Fruit fly (Drosophila melanogaster) whole organism, larva: Measurements from ENCODE around the gene Cyp318a1.

ENCODE experiments used
- noc ChIP-seq: fragments of 200-800 bp; sonication (Bioruptor generic); optimal IDR thresholded peaks from 3 replicates; lab custom pipeline; 2019; ENCODE audit warnings: missing biosample characterization, mild to moderate bottlenecking, missing genetic modification characterization, moderate library complexity

Cyp318a1 gene

dm6 chrX:12072718-12073117 lies 40.3 kb downstream of the Cyp318a1 start, which contains the start of gene moon:
TSS of gene moon (minus strand) at chrX:12072818.
- TF ChIP-seq noc (tag; lab: Kevin White, UChicago) = no peak

- no peak for TF ChIP-seq noc (tag; lab: Kevin White, UChicago)
Observed at dm6 chrX:12073637-12074036, 41.2 kb downstream of the Cyp318a1 start.

- TF ChIP-seq noc (tag; lab: Kevin White, UChicago) = no peak
Observed at dm6 chrX:12075569-12075968, 43.1 kb downstream of the Cyp318a1 start.

- no peak for TF ChIP-seq noc (tag; lab: Kevin White, UChicago)
Observed at dm6 chrX:12076243-12076642, 43.8 kb downstream of the Cyp318a1 start.

- no peak for TF ChIP-seq noc (tag; lab: Kevin White, UChicago)
Observed at dm6 chrX:12082244-12082643, 49.8 kb downstream of the Cyp318a1 start.

- TF ChIP-seq noc (tag; lab: Kevin White, UChicago) = no peak
Observed at dm6 chrX:12084406-12084805, 52.0 kb downstream of the Cyp318a1 start.
